Fruit fly (Drosophila melanogaster) whole organism, embryonic: Measurements from ENCODE around the gene CG43051.

ENCODE experiments used
- CG11560 ChIP-seq: fragments of 200-800 bp; sonication (Bioruptor generic); IDR thresholded peaks from 3 replicates; pipeline ENCODE4 v1.3.6; 2022; ENCODE audit warnings: missing biosample characterization, missing genetic modification characterization
- CG12299 ChIP-seq: fragments of 200-800 bp; sonication (Bioruptor generic); optimal IDR thresholded peaks from 2 replicates; lab custom pipeline; 2018; ENCODE audit warnings: missing biosample characterization, mild to moderate bottlenecking, missing genetic modification characterization
- CG13123 ChIP-seq: fragments of 200-800 bp; sonication (Bioruptor generic); optimal IDR thresholded peaks from 2 replicates; lab custom pipeline; 2016; ENCODE audit warnings: missing biosample characterization, missing genetic modification characterization
- CG13287 ChIP-seq: fragments of 200-800 bp; sonication (Bioruptor generic); IDR thresholded peaks from 2 replicates; pipeline ENCODE4 v1.3.6; 2022; ENCODE audit warnings: missing biosample characterization, missing genetic modification characterization; ENCODE audit not compliant: partially characterized antibody
- CG13624 ChIP-seq: fragments of 200-800 bp; sonication (Bioruptor generic); optimal IDR thresholded peaks from 2 replicates; lab custom pipeline; 2016; ENCODE audit warnings: missing biosample characterization, missing genetic modification characterization
- CG15479 ChIP-seq: fragments of 200-800 bp; sonication (Bioruptor generic); optimal IDR thresholded peaks from 3 replicates; lab custom pipeline; 2019; ENCODE audit warnings: missing biosample characterization, mild to moderate bottlenecking, missing genetic modification characterization, moderate library complexity
- CG16815 ChIP-seq: fragments of 200-800 bp; sonication (Bioruptor generic); optimal IDR thresholded peaks from 3 replicates; lab custom pipeline; 2017; ENCODE audit warnings: missing biosample characterization, mild to moderate bottlenecking, missing genetic modification characterization
- CG17359 ChIP-seq: fragments of 200-800 bp; sonication (Bioruptor generic); optimal IDR thresholded peaks from 3 replicates; lab custom pipeline; 2018; ENCODE audit warnings: missing biosample characterization, mild to moderate bottlenecking, missing genetic modification characterization, moderate library complexity
- CG18764 ChIP-seq: fragments of 200-800 bp; sonication (Bioruptor generic); optimal IDR thresholded peaks from 3 replicates; lab custom pipeline; 2016; ENCODE audit warnings: missing biosample characterization, missing genetic modification characterization
- CG2199 ChIP-seq: fragments of 200-800 bp; sonication (Bioruptor generic); IDR thresholded peaks from 3 replicates; pipeline ENCODE4 v1.3.6; 2022; ENCODE audit warnings: missing biosample characterization, missing genetic modification characterization
- CG3065 ChIP-seq: fragments of 200-800 bp; sonication (Bioruptor generic); optimal IDR thresholded peaks from 2 replicates; lab custom pipeline; 2016; ENCODE audit warnings: missing biosample characterization, missing genetic modification characterization
- CG31224 ChIP-seq: fragments of 200-800 bp; sonication (Bioruptor generic); IDR thresholded peaks from 2 replicates; pipeline ENCODE4 v1.3.6; 2022; ENCODE audit warnings: missing biosample characterization, missing genetic modification characterization
- CG32767 ChIP-seq: fragments of 200-800 bp; sonication (Bioruptor generic); IDR thresholded peaks from 2 replicates; pipeline ENCODE4 v1.3.6; 2022; ENCODE audit warnings: missing biosample characterization, missing genetic modification characterization
- CG34422 ChIP-seq: fragments of 200-800 bp; sonication (Bioruptor generic); IDR thresholded peaks from 3 replicates; pipeline ENCODE4 v1.3.6; 2022; ENCODE audit warnings: missing biosample characterization, missing genetic modification characterization
- CG3847 ChIP-seq: fragments of 200-800 bp; sonication (Bioruptor generic); IDR thresholded peaks from 2 replicates; pipeline ENCODE4 v1.3.6; 2022; ENCODE audit warnings: missing biosample characterization, missing genetic modification characterization
- CG4360 ChIP-seq: fragments of 200-800 bp; sonication (Bioruptor generic); IDR thresholded peaks from 2 replicates; pipeline ENCODE4 v1.3.6; 2022; ENCODE audit warnings: missing biosample characterization, missing genetic modification characterization
- CG4820 ChIP-seq: fragments of 200-800 bp; sonication (Bioruptor generic); optimal IDR thresholded peaks from 3 replicates; lab custom pipeline; 2016; ENCODE audit warnings: missing biosample characterization, missing genetic modification characterization
- CG6689 ChIP-seq: fragments of 200-800 bp; sonication (Bioruptor generic); IDR thresholded peaks from 2 replicates; pipeline ENCODE4 v1.3.6; 2022; ENCODE audit warnings: missing biosample characterization, missing genetic modification characterization
- CG7357 ChIP-seq: fragments of 200-800 bp; sonication (Bioruptor generic); IDR thresholded peaks from 3 replicates; pipeline ENCODE4 v1.3.6; 2022; ENCODE audit warnings: missing biosample characterization, missing genetic modification characterization
- CG7928 ChIP-seq: fragments of 200-800 bp; sonication (Bioruptor generic); optimal IDR thresholded peaks from 2 replicates; lab custom pipeline; 2017; ENCODE audit warnings: missing biosample characterization, mild to moderate bottlenecking, missing genetic modification characterization
- CG9797 ChIP-seq: fragments of 200-800 bp; sonication (Bioruptor generic); optimal IDR thresholded peaks from 3 replicates; lab custom pipeline; 2018; ENCODE audit warnings: missing biosample characterization, mild to moderate bottlenecking, missing genetic modification characterization
- CG9817 ChIP-seq: fragments of 200-800 bp; sonication (Bioruptor generic); optimal IDR thresholded peaks from 2 replicates; lab custom pipeline; 2018; ENCODE audit warnings: missing biosample characterization, mild to moderate bottlenecking, missing genetic modification characterization, moderate library complexity
- CkIIα-i1 ChIP-seq: fragments of 200-800 bp; sonication (Bioruptor generic); IDR thresholded peaks from 2 replicates; pipeline ENCODE4 v1.3.6; 2022; ENCODE audit warnings: missing biosample characterization, missing genetic modification characterization
- Deaf1 ChIP-seq: fragments of 200-800 bp; optimal IDR thresholded peaks from 3 replicates; lab custom pipeline; 2019; ENCODE audit warnings: missing biosample characterization, mild to moderate bottlenecking, missing genetic modification characterization, moderate library complexity
- Hand ChIP-seq: fragments of 200-800 bp; sonication (Bioruptor generic); optimal IDR thresholded peaks from 2 replicates; lab custom pipeline; 2017; ENCODE audit warnings: mild to moderate bottlenecking, missing biosample characterization, missing genetic modification reagents, missing genetic modification characterization
- Lhr ChIP-seq: fragments of 200-800 bp; sonication (Bioruptor generic); optimal IDR thresholded peaks from 3 replicates; lab custom pipeline; 2017; ENCODE audit warnings: mild to moderate bottlenecking, missing biosample characterization, missing genetic modification reagents, missing genetic modification characterization
- NfI ChIP-seq: fragments of 200-800 bp; sonication (Bioruptor generic); optimal IDR thresholded peaks from 3 replicates; lab custom pipeline; 2018; ENCODE audit warnings: missing biosample characterization, mild to moderate bottlenecking, missing genetic modification characterization, moderate library complexity
- Side ChIP-seq: fragments of 200-800 bp; sonication (Bioruptor generic); optimal IDR thresholded peaks from 2 replicates; lab custom pipeline; 2016; ENCODE audit warnings: missing biosample characterization, missing genetic modification characterization
- Spps ChIP-seq: fragments of 200-800 bp; sonication (Bioruptor generic); optimal IDR thresholded peaks from 2 replicates; lab custom pipeline; 2018; ENCODE audit warnings: missing biosample characterization, mild to moderate bottlenecking, missing genetic modification characterization
- TFAM ChIP-seq: fragments of 200-800 bp; sonication (Bioruptor generic); optimal IDR thresholded peaks from 2 replicates; lab custom pipeline; 2017; ENCODE audit warnings: missing biosample characterization, missing genetic modification characterization, inconsistent platforms
- Usf ChIP-seq: fragments of 200-800 bp; sonication (Bioruptor generic); optimal IDR thresholded peaks from 2 replicates; lab custom pipeline; 2017; ENCODE audit warnings: missing genotype, missing biosample characterization, missing genetic modification characterization
- al ChIP-seq: fragments of 200-800 bp; sonication (Bioruptor generic); IDR thresholded peaks from 2 replicates; pipeline ENCODE4 v1.3.6; 2022; ENCODE audit warnings: missing biosample characterization, missing genetic modification characterization
- ara ChIP-seq: fragments of 200-800 bp; sonication (Bioruptor generic); IDR thresholded peaks from 2 replicates; pipeline ENCODE4 v1.3.6; 2022; ENCODE audit warnings: missing biosample characterization, missing genetic modification characterization
- btn ChIP-seq: fragments of 200-800 bp; sonication (Bioruptor generic); optimal IDR thresholded peaks from 2 replicates; lab custom pipeline; 2016; ENCODE audit warnings: missing biosample characterization, missing genetic modification characterization
- cad ChIP-seq: fragments of >200 bp; optimal IDR thresholded peaks from 2 replicates; lab custom pipeline; 2017; ENCODE audit warnings: missing biosample characterization, missing genetic modification characterization
- dimm ChIP-seq: fragments of 200-800 bp; sonication (Bioruptor generic); IDR thresholded peaks from 2 replicates; pipeline ENCODE4 v1.3.6; 2022; ENCODE audit warnings: missing biosample characterization, missing genetic modification characterization
- dmrt11E ChIP-seq: fragments of 200-800 bp; sonication (Bioruptor generic); optimal IDR thresholded peaks from 3 replicates; lab custom pipeline; 2018; ENCODE audit warnings: missing biosample characterization, mild to moderate bottlenecking, missing genetic modification characterization, moderate library complexity
- ems ChIP-seq: fragments of 200-800 bp; sonication (Bioruptor generic); optimal IDR thresholded peaks from 3 replicates; lab custom pipeline; 2016; ENCODE audit warnings: missing biosample characterization, missing genetic modification characterization
- eve ChIP-seq, 2 experiments: fragments of >200 bp; optimal IDR thresholded peaks; 2 replicates each; lab custom pipeline; 2017; ENCODE audit warnings: missing biosample characterization in 2 of 2, missing genetic modification characterization in 2 of 2
- ewg ChIP-seq: fragments of 200-800 bp; sonication (Bioruptor generic); optimal IDR thresholded peaks from 3 replicates; lab custom pipeline; 2017; ENCODE audit warnings: mild to moderate bottlenecking, missing biosample characterization, missing genetic modification reagents, missing genetic modification characterization
- fru ChIP-seq: fragments of >200 bp; optimal IDR thresholded peaks from 2 replicates; lab custom pipeline; 2017
- jing ChIP-seq: fragments of 200-800 bp; sonication (Bioruptor generic); optimal IDR thresholded peaks from 2 replicates; lab custom pipeline; 2018; ENCODE audit warnings: missing biosample characterization, mild to moderate bottlenecking, missing genetic modification characterization
- kay ChIP-seq: fragments of 200-800 bp; sonication (Bioruptor generic); optimal IDR thresholded peaks from 2 replicates; lab custom pipeline; 2016; ENCODE audit warnings: missing biosample characterization, missing genetic modification characterization
- lov ChIP-seq, 2 experiments: fragments of 200-800 bp in 1 of 2; fragments of >200 bp in 1 of 2; sonication (Bioruptor generic) in 1 of 2; IDR thresholded peaks in 1 of 2; optimal IDR thresholded peaks in 1 of 2; 2 replicates in 1 of 2; 3 replicates in 1 of 2; pipeline versions ENCODE4 v1.3.6 to Lab custom; 2017 to 2022; ENCODE audit warnings: missing biosample characterization in 1 of 2, missing genetic modification characterization in 1 of 2
- maf-S ChIP-seq: fragments of 200-800 bp; sonication (Bioruptor generic); optimal IDR thresholded peaks from 2 replicates; lab custom pipeline; 2016; ENCODE audit warnings: missing biosample characterization, missing genetic modification characterization
- mam ChIP-seq: fragments of 200-800 bp; sonication (Bioruptor generic); optimal IDR thresholded peaks from 3 replicates; lab custom pipeline; 2016; ENCODE audit warnings: missing biosample characterization, missing genetic modification characterization
- pnt ChIP-seq: fragments of 200-800 bp; sonication (Bioruptor generic); optimal IDR thresholded peaks from 3 replicates; lab custom pipeline; 2016; ENCODE audit warnings: missing biosample characterization, missing genetic modification characterization
- rib ChIP-seq: fragments of 200-800 bp; sonication (Bioruptor generic); IDR thresholded peaks from 2 replicates; pipeline ENCODE4 v1.3.6; 2022; ENCODE audit warnings: missing biosample characterization, missing genetic modification characterization
- row ChIP-seq: fragments of 200-800 bp; sonication (Bioruptor generic); IDR thresholded peaks from 3 replicates; pipeline ENCODE4 v1.3.6; 2022; ENCODE audit warnings: missing biosample characterization, missing genetic modification characterization
- schlank ChIP-seq: fragments of 200-800 bp; sonication (Bioruptor generic); optimal IDR thresholded peaks from 2 replicates; lab custom pipeline; 2018; ENCODE audit warnings: missing biosample characterization, mild to moderate bottlenecking, missing genetic modification characterization
- stc ChIP-seq: fragments of 200-800 bp; sonication (Bioruptor generic); IDR thresholded peaks from 2 replicates; pipeline ENCODE4 v1.3.6; 2022; ENCODE audit warnings: missing biosample characterization, missing genetic modification characterization
- zen ChIP-seq: fragments of 200-800 bp; sonication (Bioruptor generic); optimal IDR thresholded peaks from 3 replicates; lab custom pipeline; 2018; ENCODE audit warnings: missing biosample characterization, mild to moderate bottlenecking, missing genetic modification characterization, moderate library complexity
- zen2 ChIP-seq: fragments of 200-800 bp; sonication (Bioruptor generic); IDR thresholded peaks from 3 replicates; pipeline ENCODE4 v1.3.6; 2022; ENCODE audit warnings: missing biosample characterization, missing genetic modification characterization; ENCODE audit not compliant: partially characterized antibody

CG43051 gene

DNA sequence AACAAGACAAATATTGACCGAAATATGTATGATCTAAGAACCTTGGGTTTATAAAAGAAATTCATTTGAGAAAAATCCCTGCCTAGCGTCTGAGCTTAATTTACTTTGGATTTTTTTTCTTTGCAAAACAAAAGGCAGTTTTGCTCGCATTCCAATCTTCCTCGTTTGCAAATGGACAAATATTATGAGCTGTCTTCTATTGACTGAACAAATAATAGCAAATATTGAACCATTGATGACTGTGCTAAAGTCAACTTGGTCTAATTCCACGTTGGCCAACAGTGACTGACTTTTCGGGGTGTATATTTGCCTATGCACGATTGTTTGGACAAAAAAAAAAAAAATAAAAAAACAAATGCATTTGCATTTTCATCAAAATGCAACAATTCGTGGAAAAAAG is 1.7 kb downstream of the CG43051 start (continued):
- TF ChIP-seq CG18764 (GFP tag; lab: Kevin White, UChicago) (no peak), dmrt11E (tag; lab: Kevin White, UChicago) (no peak), ara (GFP tag; lab: Robert Waterston, UW) (0 out of 2 replicates have a peak, but pooled peaks have one; percentile 6), jing (no peak), CG9797 (GFP tag; lab: Kevin White, UChicago) (no peak), fru (lab: Kevin White, UChicago) (no peak), CG16815 (GFP tag; lab: Kevin White, UChicago) (no peak), CG4360 (GFP tag; lab: Robert Waterston, UW) (peak; percentile 25; the same call in 1 of the 2 replicates), lov (optimal IDR thresholded peaks at IDR 0.05; lab: Kevin White, UChicago) (no peak), lov (GFP tag; IDR thresholded peaks at IDR 0.05; lab: Robert Waterston, UW) (no peak), Deaf1 (tag; lab: Kevin White, UChicago) (no peak), CG13287 (GFP tag; lab: Robert Waterston, UW) (no peak), Hand (GFP tag; lab: Kevin White, UChicago) (no peak), CG17359 (tag; lab: Kevin White, UChicago) (peak; percentile 55), CG3847 (no peak), CG2199 (GFP tag; lab: Robert Waterston, UW) (no peak), CG13624 (no peak), CG15479 (no peak), Usf (GFP tag; lab: Kevin White, UChicago) (no peak), Spps (no peak), CG4820 (GFP tag; lab: Kevin White, UChicago) (no peak), CG3065 (GFP tag; lab: Kevin White, UChicago) (no peak), pnt (no peak), ewg (no peak), cad (GFP tag; lab: Kevin White, UChicago) (no peak), CG9817 (tag; lab: Kevin White, UChicago) (no peak), schlank (tag; lab: Kevin White, UChicago) (no peak), Lhr (no peak), TFAM (GFP tag; lab: Kevin White, UChicago) (no peak), zen (tag; lab: Kevin White, UChicago) (no peak), CG31224 (GFP tag; lab: Robert Waterston, UW) (no peak), zen2 (GFP tag; lab: Robert Waterston, UW) (no peak), mam (GFP tag; lab: Kevin White, UChicago) (no peak), CG12299 (tag; lab: Kevin White, UChicago) (no peak), NfI (GFP tag; lab: Kevin White, UChicago) (no peak), dimm (GFP tag; lab: Robert Waterston, UW) (no peak), CG13123 (GFP tag; lab: Kevin White, UChicago) (no peak), Side (GFP tag; lab: Kevin White, UChicago) (no peak), CkIIα-i1 (no peak), btn (GFP tag; lab: Kevin White, UChicago) (no peak), kay (GFP tag; lab: Kevin White, UChicago) (no peak), stc (GFP tag; lab: Robert Waterston, UW) (peak; percentile 64), maf-S (GFP tag; lab: Kevin White, UChicago) (no peak), row (GFP tag; lab: Robert Waterston, UW) (no peak), CG7357 (no peak), rib (GFP tag; lab: Robert Waterston, UW) (no peak), al (no peak), CG7928 (no peak), CG32767 (no peak), eve (GFP tag; optimal IDR thresholded peaks at IDR 0.05; lab: Kevin White, UChicago) (no peak), CG11560 (tag; lab: Robert Waterston, UW) (no peak), ems (GFP tag; lab: Kevin White, UChicago) (no peak), CG6689 (GFP tag; lab: Robert Waterston, UW) (0 out of 2 replicates have a peak, but pooled peaks have one; percentile 19), CG34422 (GFP tag; lab: Robert Waterston, UW) (no peak)
